Worm (Caenorhabditis elegans): Measurements from ENCODE around the gene F17C8.9.

Gene F17C8.9

ce11 chrIII:4754001-4754561 is 19.9 kb downstream of the F17C8.9 start, which contains the start of the genes rps-0 and rbg-3 (continued):
- TF ChIP-seq nfyb-1 (GFP tag; IDR thresholded peaks at IDR 0.05): peak; percentile 86
- TF ChIP-seq snpc-1.3 (tag; optimal IDR thresholded peaks at IDR 0.05; ENCODE audit: insufficient read depth): peak; percentile 87
- TF ChIP-seq nhr-120 (GFP tag; IDR thresholded peaks at IDR 0.05): no peak
- TF ChIP-seq somi-1 (GFP tag; optimal IDR thresholded peaks at IDR 0.05): peak; percentile 24
- TF ChIP-seq xnd-1 (tag; optimal IDR thresholded peaks at IDR 0.05): peak; percentile 20
- TF ChIP-seq Y79H2A.3 (GFP tag; conservative IDR thresholded peaks at IDR 0.05): no peak
- TF ChIP-seq B0019.2 (GFP tag; conservative IDR thresholded peaks at IDR 0.05): peak; percentile 74; the same call in 1 of the 2 replicates
- TF ChIP-seq athp-1 (tag; optimal IDR thresholded peaks at IDR 0.05): no peak
- no peak for TF ChIP-seq ztf-25 (GFP tag; IDR thresholded peaks at IDR 0.05)
- no peak for TF ChIP-seq zfh-2 (GFP tag; conservative IDR thresholded peaks at IDR 0.05)
- no peak for TF ChIP-seq lsy-27 (tag; optimal IDR thresholded peaks at IDR 0.05; ENCODE audit: borderline replicate concordance, insufficient read depth)
- peak; percentile 62 for TF ChIP-seq efl-1 (GFP tag; optimal IDR thresholded peaks at IDR 0.05)
- no peak for TF ChIP-seq bed-1 (GFP tag; IDR thresholded peaks at IDR 0.05)
- TF ChIP-seq pbrm-1 (GFP tag; IDR thresholded peaks at IDR 0.05): peak; percentile 77
- 0 out of 2 replicates have a peak, but pooled peaks have one; percentile 36 for TF ChIP-seq madf-3 (GFP tag; IDR thresholded peaks at IDR 0.05)
- TF ChIP-seq ceh-79 (tag; optimal IDR thresholded peaks at IDR 0.05): no peak
- peak; percentile 46; the same call in 1 of the 2 replicates for TF ChIP-seq C17E4.6 (GFP tag; IDR thresholded peaks at IDR 0.05)
- no peak for TF ChIP-seq sea-2 (GFP tag; IDR thresholded peaks at IDR 0.05)
- 0 out of 2 replicates have a peak, but pooled peaks have one; percentile 35 for TF ChIP-seq B0336.3 (GFP tag; IDR thresholded peaks at IDR 0.05)
- TF ChIP-seq rec-8 (tag; optimal IDR thresholded peaks at IDR 0.05): no peak
- peak; percentile 42 for TF ChIP-seq madf-8 (GFP tag; conservative IDR thresholded peaks at IDR 0.05)
- no peak for TF ChIP-seq hlh-26 (GFP tag; conservative IDR thresholded peaks at IDR 0.05)
- TF ChIP-seq ztf-28 (GFP tag; IDR thresholded peaks at IDR 0.05): 0 out of 2 replicates have a peak, but pooled peaks have one; percentile 30
- no peak for TF ChIP-seq lag-1 (GFP tag; IDR thresholded peaks at IDR 0.05)
- no peak for TF ChIP-seq ceh-40 (GFP tag; IDR thresholded peaks at IDR 0.05)
- TF ChIP-seq snpc-4 (GFP tag; optimal IDR thresholded peaks at IDR 0.05): no peak
- peak in 3 of 4 experiments; percentile 53 to 74 (median 61) for TF ChIP-seq snpc-4 (tag; optimal IDR thresholded peaks at IDR 0.05)
- TF ChIP-seq ztf-22 (GFP tag; optimal IDR thresholded peaks at IDR 0.05): no peak
- TF ChIP-seq lir-1 (GFP tag; conservative IDR thresholded peaks at IDR 0.05): 0 out of 2 replicates have a peak, but pooled peaks have one; percentile 22
- TF ChIP-seq hmg-1.2 (GFP tag; IDR thresholded peaks at IDR 0.05): peak; percentile 89
- peak; percentile 56; the same call in 1 of the 2 replicates for TF ChIP-seq hsf-1 (GFP tag; IDR thresholded peaks at IDR 0.05)
- peak; percentile 68 for TF ChIP-seq lsl-1 (GFP tag; optimal IDR thresholded peaks at IDR 0.05)
- TF ChIP-seq die-1 (tag; optimal IDR thresholded peaks at IDR 0.05): no peak
- no peak for TF ChIP-seq F52B5.7 (tag; optimal IDR thresholded peaks at IDR 0.05)
- peak; percentile 20 for TF ChIP-seq ztf-26 (tag; optimal IDR thresholded peaks at IDR 0.05)
- no peak for TF ChIP-seq atf-7 (tag; optimal IDR thresholded peaks at IDR 0.05)
- no peak for TF ChIP-seq tbx-9 (tag; optimal IDR thresholded peaks at IDR 0.05; ENCODE audit: borderline replicate concordance)
- TF ChIP-seq lin-35 (GFP tag; optimal IDR thresholded peaks at IDR 0.05): peak in 2 of 3 experiments; percentile 64 to 92
- peak; percentile 74 for TF ChIP-seq F49E8.2 (tag; optimal IDR thresholded peaks at IDR 0.05; ENCODE audit: insufficient read depth)
- no peak for TF ChIP-seq fkh-3 (tag; optimal IDR thresholded peaks at IDR 0.05)
- TF ChIP-seq hlh-12 (tag; optimal IDR thresholded peaks at IDR 0.05): no peak
- no peak for TF ChIP-seq hmg-20 (GFP tag; IDR thresholded peaks at IDR 0.05)
- TF ChIP-seq zim-3 (tag; optimal IDR thresholded peaks at IDR 0.05): no peak
- TF ChIP-seq let-526 (GFP tag; IDR thresholded peaks at IDR 0.05): no peak
- TF ChIP-seq let-607 (tag; optimal IDR thresholded peaks at IDR 0.05): peak in 1 of 2 experiments; percentile 74
- peak; percentile 94 for TF ChIP-seq F23B12.7 (tag; optimal IDR thresholded peaks at IDR 0.05; ENCODE audit: insufficient read depth)
- no peak for TF ChIP-seq B0261.1 (tag; optimal IDR thresholded peaks at IDR 0.05)

All from whole organism, young adult.